Fruit fly (Drosophila melanogaster): Measurements from ENCODE around the gene slow.

dm6 chr3L:4414579-4414978 lies 30.3 kb downstream of the slow start:
- TF ChIP-seq CG8478 (optimal IDR thresholded peaks at IDR 0.05) (no peak), CTCF (optimal IDR thresholded peaks at IDR 0.05) (no peak)
